Worm (Caenorhabditis elegans) whole organism, young adult: ENCODE measurements around the gene ceh-76.

Experiments
- T07F8.4 ChIP-seq: sonication (generic microtip); optimal IDR thresholded peaks from 2 replicates; lab custom pipeline; 2016; ENCODE audit warnings: mild to moderate bottlenecking, missing genetic modification characterization, moderate library complexity, missing compliant biosample characterization
- Y79H2A.3 ChIP-seq: fragments of 200-800 bp; sonication (Bioruptor generic); conservative IDR thresholded peaks from 2 replicates; pipeline ENCODE4 v1.3.6; 2022; ENCODE audit warnings: missing genetic modification reagents, missing genetic modification characterization, missing compliant biosample characterization
- attf-5 ChIP-seq: fragments of 200-800 bp; sonication (Bioruptor generic); optimal IDR thresholded peaks from 2 replicates; lab custom pipeline; 2018; ENCODE audit warnings: mild to moderate bottlenecking, missing genetic modification characterization, missing compliant biosample characterization
- attf-6 ChIP-seq: fragments of 200-800 bp; sonication (Bioruptor generic); IDR thresholded peaks from 2 replicates; pipeline ENCODE4 v1.3.6; 2022; ENCODE audit warnings: missing genetic modification reagents, missing genetic modification characterization, missing compliant biosample characterization
- bed-2 ChIP-seq: fragments of 200-800 bp; sonication (Bioruptor generic); IDR thresholded peaks from 2 replicates; pipeline ENCODE4 v1.3.6; 2022; ENCODE audit warnings: missing genetic modification reagents, missing genetic modification characterization, missing compliant biosample characterization
- cebp-1 ChIP-seq, 2 experiments: fragments of 200-800 bp in 1 of 2; sonication (Bioruptor generic) in 1 of 2; sonication (generic microtip) in 1 of 2; IDR thresholded peaks in 1 of 2; optimal IDR thresholded peaks in 1 of 2; 2 replicates each; pipeline versions ENCODE4 v1.3.6 to Lab custom; 2017 to 2022; ENCODE audit warnings: missing compliant biosample characterization in 2 of 2, missing genetic modification characterization in 2 of 2, mild to moderate bottlenecking in 1 of 2, missing genetic modification reagents in 1 of 2, moderate library complexity in 1 of 2
- die-1 ChIP-seq: sonication (generic microtip); optimal IDR thresholded peaks from 2 replicates; lab custom pipeline; 2016; ENCODE audit warnings: missing genotype, mild to moderate bottlenecking, missing genetic modification characterization, missing compliant biosample characterization
- dox-1 ChIP-seq: fragments of 200-800 bp; sonication (Bioruptor generic); IDR thresholded peaks from 2 replicates; pipeline ENCODE4 v1.3.6; 2022; ENCODE audit warnings: missing genetic modification reagents, missing genetic modification characterization, missing compliant biosample characterization
- egl-18 ChIP-seq: fragments of 200-800 bp; sonication (Bioruptor generic); IDR thresholded peaks from 2 replicates; pipeline ENCODE4 v1.3.6; 2022; ENCODE audit warnings: missing genetic modification reagents, missing genetic modification characterization, missing compliant biosample characterization
- hmg-1.2 ChIP-seq: fragments of 200-800 bp; sonication (Bioruptor generic); IDR thresholded peaks from 2 replicates; pipeline ENCODE4 v1.3.6; 2022; ENCODE audit warnings: missing genetic modification reagents, missing genetic modification characterization, missing compliant biosample characterization
- hrde-1 ChIP-seq: sonication (generic microtip); optimal IDR thresholded peaks from 2 replicates; lab custom pipeline; 2016; ENCODE audit warnings: missing genetic modification characterization, mild to moderate bottlenecking, missing compliant biosample characterization, moderate library complexity, missing genotype, missing genetic modification reagents, borderline replicate concordance
- hsf-1 ChIP-seq: fragments of 200-800 bp; sonication (Bioruptor generic); IDR thresholded peaks from 2 replicates; pipeline ENCODE4 v1.3.6; 2022; ENCODE audit warnings: missing genetic modification reagents, missing genetic modification characterization, missing compliant biosample characterization
- lin-26 ChIP-seq: fragments of 200-800 bp; sonication (Bioruptor generic); IDR thresholded peaks from 2 replicates; pipeline ENCODE4 v1.3.6; 2022; ENCODE audit warnings: missing genetic modification reagents, missing genetic modification characterization, missing compliant biosample characterization
- lir-1 ChIP-seq: fragments of 200-800 bp; sonication (Bioruptor generic); conservative IDR thresholded peaks from 2 replicates; pipeline ENCODE4 v1.3.6; 2022; ENCODE audit warnings: missing genetic modification reagents, missing genetic modification characterization, missing compliant biosample characterization
- lsl-1 ChIP-seq: fragments of 200-800 bp; sonication (Bioruptor generic); optimal IDR thresholded peaks from 2 replicates; lab custom pipeline; 2018; ENCODE audit warnings: mild to moderate bottlenecking, missing genetic modification characterization, moderate library complexity, missing compliant biosample characterization
- madf-6 ChIP-seq: fragments of 200-800 bp; sonication (Bioruptor generic); IDR thresholded peaks from 2 replicates; pipeline ENCODE4 v1.3.6; 2022; ENCODE audit warnings: missing genetic modification reagents, missing genetic modification characterization, missing compliant biosample characterization
- nhr-80 ChIP-seq: sonication (generic microtip); optimal IDR thresholded peaks from 2 replicates; lab custom pipeline; 2016; ENCODE audit warnings: missing genetic modification characterization, missing compliant biosample characterization
- pbrm-1 ChIP-seq: fragments of 200-800 bp; sonication (Bioruptor generic); IDR thresholded peaks from 2 replicates; pipeline ENCODE4 v1.3.6; 2022; ENCODE audit warnings: missing genetic modification reagents, missing genetic modification characterization, missing compliant biosample characterization
- snpc-1.1 ChIP-seq: sonication (generic microtip); optimal IDR thresholded peaks from 2 replicates; lab custom pipeline; 2017; ENCODE audit warnings: missing genetic modification characterization, mild to moderate bottlenecking, missing compliant biosample characterization, antibody characterized with exemption, moderate library complexity, missing genotype, missing genetic modification reagents; ENCODE audit not compliant: insufficient read depth
- snpc-4 ChIP-seq, 5 experiments: fragments of 150-350 bp in 1 of 5; sonication (generic microtip) in 4 of 5; optimal IDR thresholded peaks; 2 replicates each; lab custom pipeline; 2014 to 2018; ENCODE audit warnings: missing genetic modification characterization in 5 of 5, missing biosample characterization in 3 of 5, antibody characterized with exemption in 2 of 5, mild to moderate bottlenecking in 2 of 5, missing compliant biosample characterization in 2 of 5, missing genotype in 2 of 5, moderate library complexity in 2 of 5, missing genetic modification reagents in 1 of 5
- xnd-1 ChIP-seq: sonication (generic microtip); optimal IDR thresholded peaks from 2 replicates; lab custom pipeline; 2016; ENCODE audit warnings: missing genotype, missing genetic modification reagents, missing genetic modification characterization, missing compliant biosample characterization
- ztf-26 ChIP-seq: sonication (generic microtip); optimal IDR thresholded peaks from 2 replicates; lab custom pipeline; 2017; ENCODE audit warnings: missing genetic modification characterization, missing compliant biosample characterization

Gene ceh-76

DNA sequence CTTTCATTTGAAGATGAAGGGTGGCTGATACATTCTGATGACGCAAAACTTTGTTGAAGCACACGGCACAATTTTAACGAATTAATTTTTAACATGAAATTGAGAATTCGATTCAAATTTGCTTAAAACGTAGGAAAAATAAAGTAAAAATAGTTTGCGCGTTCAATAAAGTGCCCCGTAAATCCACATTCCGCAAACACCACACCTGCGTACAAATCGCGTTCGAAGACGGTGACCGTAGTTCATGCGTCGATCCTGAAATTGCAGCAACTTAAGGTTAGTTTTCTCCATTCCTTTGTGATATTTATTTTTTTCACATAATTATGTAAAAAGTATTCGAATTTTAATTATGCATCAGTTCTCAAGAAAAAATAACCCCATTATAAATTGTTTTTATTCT lies 30.3 kb upstream of the ceh-76 start, which contains the start of gene F43H9.3:
Gene F43H9.3, minus strand, starts transcription at position 189 of the 400 bp plus-strand sequence.
- no peak for TF ChIP-seq die-1
- TF ChIP-seq lsl-1: peak; percentile 27

DNA sequence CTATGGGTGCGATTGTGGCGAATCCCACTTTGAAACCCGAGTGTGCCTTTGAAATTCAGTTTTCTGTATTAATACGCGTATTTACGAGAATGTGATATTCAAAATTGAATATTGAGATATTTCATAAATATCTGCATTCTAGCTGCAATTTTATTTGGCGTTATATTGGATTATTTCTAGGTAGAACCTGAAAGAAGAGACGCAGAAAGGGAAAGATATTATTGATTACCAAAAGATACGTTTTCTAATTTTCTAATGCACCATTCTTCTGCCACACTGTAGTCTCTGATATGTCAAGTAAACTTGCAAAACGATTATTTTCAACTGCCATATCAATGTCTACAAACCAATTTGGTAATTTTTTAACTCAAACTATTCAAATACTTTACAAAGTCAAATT lies 27.6 kb upstream of the ceh-76 start, which contains the start of gene ech-3:
Gene ech-3, plus strand, starts transcription at position 178 of the 400 bp plus-strand sequence.
- TF ChIP-seq hmg-1.2 (GFP tag; lab: Robert Waterston, UW) (peak; percentile 30; the same call in 1 of the 2 replicates), hrde-1 (tag; lab: Kevin White, UChicago) (no peak), bed-2 (GFP tag; lab: Robert Waterston, UW) (no peak)

DNA sequence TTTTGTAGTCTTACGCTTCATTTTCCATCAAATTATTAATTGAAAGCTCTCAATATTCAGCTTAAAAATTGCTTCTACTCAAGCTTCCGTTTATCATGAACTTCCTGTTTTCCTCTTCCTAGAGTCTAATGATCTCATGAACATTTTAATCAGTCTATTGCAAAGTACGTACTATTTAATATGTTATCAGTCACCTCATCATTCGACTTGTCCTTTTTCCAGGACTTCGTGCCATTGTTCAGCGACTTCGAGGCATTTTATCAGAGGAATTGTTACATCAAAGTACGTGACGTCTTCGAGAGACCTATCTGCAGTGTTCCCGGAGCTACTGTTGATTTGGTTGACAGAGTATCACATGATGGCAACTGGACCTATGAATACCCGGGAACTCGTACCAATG lies 25.3 kb upstream of the ceh-76 start:
- TF ChIP-seq egl-18 (GFP tag; lab: Robert Waterston, UW) (no peak), nhr-80 (tag; lab: Kevin White, UChicago) (peak; percentile 60)
- TF ChIP-seq, all 124 proteins: peak for 1

DNA sequence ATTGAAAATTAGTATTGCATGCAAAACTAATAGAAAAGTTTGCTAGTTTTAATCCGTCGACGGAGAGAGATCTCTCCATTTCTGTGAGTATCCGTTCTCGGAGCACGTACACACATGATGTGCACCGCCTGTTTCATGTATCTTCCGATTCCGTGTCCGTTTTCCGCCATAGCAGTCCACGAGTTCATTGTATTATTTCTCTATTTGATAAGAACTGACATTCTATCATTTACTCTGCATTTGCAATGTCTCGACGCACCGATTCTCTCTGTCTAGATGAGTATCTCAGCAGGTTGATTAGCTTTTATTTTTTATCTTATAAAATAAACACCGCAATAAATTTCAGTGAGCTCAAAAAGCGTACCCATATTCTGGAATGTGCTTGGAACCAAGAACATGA lies 24.4 kb upstream of the ceh-76 start:
- TF ChIP-seq lir-1 (no peak), nhr-80 (tag; lab: Kevin White, UChicago) (peak; percentile 57), attf-5 (GFP tag; lab: Kevin White, UChicago) (no peak), T07F8.4 (tag; lab: Kevin White, UChicago) (no peak)

DNA sequence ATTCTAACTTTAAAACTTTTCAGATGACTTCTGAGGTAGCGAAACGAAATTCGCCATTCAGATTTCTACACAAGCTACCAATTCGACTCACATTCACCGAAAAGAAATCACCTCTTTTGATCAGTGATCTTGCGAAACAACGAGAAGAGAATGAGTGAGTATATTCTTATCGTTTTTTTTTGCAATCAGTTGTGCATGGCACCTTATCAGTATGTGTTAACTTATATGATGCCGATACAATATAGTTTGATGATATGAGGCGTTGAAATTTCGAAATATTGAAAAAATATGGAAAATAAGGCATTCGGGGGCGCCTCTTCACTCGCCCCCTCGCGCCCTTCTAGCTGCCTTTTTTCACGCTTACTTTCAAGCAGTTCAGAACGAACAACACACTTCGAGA lies 23.5 kb upstream of the ceh-76 start:
- no peak for TF ChIP-seq ztf-26
- TF ChIP-seq dox-1 (GFP tag; lab: Robert Waterston, UW): 0 out of 2 replicates have a peak, but pooled peaks have one; percentile 19
- peak; percentile 84 for TF ChIP-seq nhr-80 (tag; lab: Kevin White, UChicago)
- peak; percentile 56; the same call in 1 of the 2 replicates for TF ChIP-seq cebp-1 (GFP tag; IDR thresholded peaks at IDR 0.05; lab: Robert Waterston, UW)
- peak; percentile 72 for TF ChIP-seq cebp-1 (tag; optimal IDR thresholded peaks at IDR 0.05; lab: Kevin White, UChicago)
- TF ChIP-seq, all 124 proteins: peak for 3

DNA sequence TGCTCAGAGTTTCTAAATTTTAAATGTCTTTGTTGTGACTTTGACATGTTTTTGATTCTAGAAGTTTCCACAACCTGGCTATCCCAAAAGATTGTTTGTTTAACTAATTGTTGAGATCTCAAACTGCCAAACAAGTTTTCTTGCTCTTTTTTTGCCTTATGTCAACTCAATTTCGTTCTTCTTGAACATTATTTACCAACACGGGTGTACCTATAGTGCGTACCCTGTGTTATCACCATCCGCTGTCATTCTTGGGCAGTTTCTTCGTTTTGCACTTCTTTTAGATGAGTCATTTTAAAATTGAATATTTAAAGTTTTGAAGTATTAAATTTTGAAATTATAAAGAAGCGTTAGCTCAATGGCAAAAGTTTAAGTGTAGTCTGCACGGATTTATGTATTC lies 22.5 kb upstream of the ceh-76 start, which contains the start of gene sptl-2:
Gene sptl-2, plus strand, starts transcription at position 280 of the 400 bp plus-strand sequence.
- TF ChIP-seq Y79H2A.3 (GFP tag; lab: Robert Waterston, UW) (no peak), nhr-80 (tag; lab: Kevin White, UChicago) (peak; percentile 31)

DNA sequence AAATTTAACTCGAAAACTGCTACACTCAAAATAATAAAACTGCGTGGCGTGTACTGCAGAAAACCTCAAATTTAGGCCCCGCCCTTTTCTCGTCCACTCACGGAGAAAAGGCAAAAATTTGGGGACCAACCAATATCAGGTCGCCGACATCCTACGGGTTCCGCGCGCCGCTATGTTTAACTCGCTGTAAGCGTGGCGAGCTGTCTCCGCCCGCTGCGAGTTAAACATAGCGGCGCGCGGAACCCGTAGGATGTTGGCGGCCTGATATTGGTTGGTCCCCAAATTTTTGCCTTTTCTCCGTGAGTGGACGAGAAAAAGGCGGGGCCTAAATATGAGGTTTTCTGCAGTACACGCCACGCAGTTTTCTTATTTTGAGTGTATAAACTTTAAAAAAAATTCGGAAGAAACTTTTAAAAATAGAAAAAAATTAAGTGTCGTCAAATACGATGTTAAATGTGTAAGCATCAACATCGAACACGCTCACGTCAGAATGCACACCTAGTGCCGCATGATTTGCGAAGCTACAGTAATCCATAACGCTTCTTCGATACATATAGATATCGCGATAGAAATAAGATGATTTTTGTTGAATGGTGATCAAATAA lies 20.3 kb upstream of the ceh-76 start:
- TF ChIP-seq snpc-4 (GFP tag; optimal IDR thresholded peaks at IDR 0.05; lab: Kevin White, UChicago) (peak; percentile 74), snpc-4 (tag; optimal IDR thresholded peaks at IDR 0.05; lab: Kevin White, UChicago) (peak in 3 of 4 experiments; percentile 90 to 97 (median 95)), hsf-1 (GFP tag; lab: Robert Waterston, UW) (peak; percentile 40; the same call in 1 of the 2 replicates), lin-26 (GFP tag; lab: Robert Waterston, UW) (0 out of 2 replicates have a peak, but pooled peaks have one; percentile 26), madf-6 (GFP tag; lab: Robert Waterston, UW) (peak; percentile 8; the same call in 1 of the 2 replicates), lsl-1 (peak; percentile 35), attf-6 (GFP tag; lab: Robert Waterston, UW) (peak; percentile 47; the same call in 1 of the 2 replicates), pbrm-1 (GFP tag; lab: Robert Waterston, UW) (peak; percentile 63), hmg-1.2 (GFP tag; lab: Robert Waterston, UW) (peak; percentile 82), xnd-1 (peak; percentile 3), snpc-1.1 (tag; lab: Kevin White, UChicago) (peak; percentile 85)
